Worm (Caenorhabditis elegans): ENCODE data around the gene nars-2.

nars-2 gene

ce11 chrIII:11465394-11465948 is 35.1 kb downstream of the nars-2 start:
- TF ChIP-seq gmeb-2 (tag; optimal IDR thresholded peaks at IDR 0.05) (no peak), ceh-2 (tag; optimal IDR thresholded peaks at IDR 0.05) (no peak), nfya-1 (tag; optimal IDR thresholded peaks at IDR 0.05) (no peak), dmd-4 (tag; optimal IDR thresholded peaks at IDR 0.05; ENCODE audit: borderline replicate concordance) (no peak), C38D4.7 (GFP tag; optimal IDR thresholded peaks at IDR 0.05) (no peak), Y22D7AL.16 (tag; optimal IDR thresholded peaks at IDR 0.05) (no peak), pag-3 (tag; optimal IDR thresholded peaks at IDR 0.05; ENCODE audit: borderline replicate concordance) (no peak), K02D7.2 (tag; optimal IDR thresholded peaks at IDR 0.05) (no peak), ref-2 (tag; optimal IDR thresholded peaks at IDR 0.05) (peak; percentile 27), tbx-7 (tag; optimal IDR thresholded peaks at IDR 0.05) (no peak), hlh-13 (GFP tag; optimal IDR thresholded peaks at IDR 0.05) (no peak), ceh-22 (tag; optimal IDR thresholded peaks at IDR 0.05) (no peak), elt-2 (tag; optimal IDR thresholded peaks at IDR 0.05) (peak; percentile 93)

DNA sequence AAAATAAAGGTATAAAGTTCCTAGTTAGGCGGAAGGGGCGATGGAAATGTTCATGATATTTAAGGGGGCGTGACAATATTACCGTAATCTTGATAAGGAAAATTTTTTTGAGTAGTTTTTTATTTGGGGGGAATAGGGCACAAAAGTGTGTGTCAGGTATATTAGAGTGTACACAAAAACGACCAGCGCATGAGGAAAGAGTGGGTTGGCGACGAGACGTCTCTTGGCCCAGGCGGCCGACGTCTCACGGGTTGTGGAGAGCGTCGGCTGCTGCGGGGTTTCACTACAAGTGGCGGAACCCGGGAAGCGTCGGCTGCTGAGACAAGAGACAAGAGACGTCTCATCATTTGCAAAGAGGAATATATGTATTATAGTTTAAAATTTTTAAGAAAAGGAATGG is 36.8 kb downstream of the nars-2 start:
- TF ChIP-seq ref-2 (tag; optimal IDR thresholded peaks at IDR 0.05), result peak; percentile 52
- peak; percentile 6 for TF ChIP-seq elt-2 (tag; optimal IDR thresholded peaks at IDR 0.05)
- no peak for TF ChIP-seq sox-2 (GFP tag; IDR thresholded peaks at IDR 0.05)
- no peak for TF ChIP-seq odd-2 (tag; optimal IDR thresholded peaks at IDR 0.05)

- TF ChIP-seq pha-2 (tag; optimal IDR thresholded peaks at IDR 0.05), result no peak
- TF ChIP-seq ets-4 (tag; optimal IDR thresholded peaks at IDR 0.05), result no peak
- TF ChIP-seq nhr-11 (tag; optimal IDR thresholded peaks at IDR 0.05), result no peak
- no peak for TF ChIP-seq pax-1 (tag; optimal IDR thresholded peaks at IDR 0.05)
- no peak for TF ChIP-seq ztf-16 (tag; optimal IDR thresholded peaks at IDR 0.05)
- no peak for TF ChIP-seq ama-1 (optimal IDR thresholded peaks at IDR 0.05)
- no peak for TF ChIP-seq unc-55 (GFP tag; optimal IDR thresholded peaks at IDR 0.05)
- TF ChIP-seq fax-1 (tag; optimal IDR thresholded peaks at IDR 0.05), result no peak
- no peak for TF ChIP-seq ceh-6 (GFP tag; optimal IDR thresholded peaks at IDR 0.05)
- no peak for TF ChIP-seq C08G9.2 (tag; optimal IDR thresholded peaks at IDR 0.05)
- no peak for TF ChIP-seq sox-4 (tag; optimal IDR thresholded peaks at IDR 0.05)
- no peak for TF ChIP-seq ceh-2 (tag; optimal IDR thresholded peaks at IDR 0.05)
- no peak for TF ChIP-seq ceh-30 (tag; optimal IDR thresholded peaks at IDR 0.05)
- TF ChIP-seq ahr-1 (tag; optimal IDR thresholded peaks at IDR 0.05), result no peak
- TF ChIP-seq rnt-1 (tag; optimal IDR thresholded peaks at IDR 0.05), result no peak
- no peak for TF ChIP-seq syd-9 (tag; optimal IDR thresholded peaks at IDR 0.05)
These were observed 38.2 kb downstream of the nars-2 start for ce11 chrIII:11462332-11462731.

- peak; percentile 58 for TF ChIP-seq hlh-30 (tag; optimal IDR thresholded peaks at IDR 0.05; ENCODE audit: insufficient read depth)
- TF ChIP-seq tbx-2 (tag; optimal IDR thresholded peaks at IDR 0.05), result no peak
- TF ChIP-seq sdc-2 (tag; optimal IDR thresholded peaks at IDR 0.05), result no peak
These were observed 40.7 kb downstream of the nars-2 start for ce11 chrIII:11459802-11460201.

DNA sequence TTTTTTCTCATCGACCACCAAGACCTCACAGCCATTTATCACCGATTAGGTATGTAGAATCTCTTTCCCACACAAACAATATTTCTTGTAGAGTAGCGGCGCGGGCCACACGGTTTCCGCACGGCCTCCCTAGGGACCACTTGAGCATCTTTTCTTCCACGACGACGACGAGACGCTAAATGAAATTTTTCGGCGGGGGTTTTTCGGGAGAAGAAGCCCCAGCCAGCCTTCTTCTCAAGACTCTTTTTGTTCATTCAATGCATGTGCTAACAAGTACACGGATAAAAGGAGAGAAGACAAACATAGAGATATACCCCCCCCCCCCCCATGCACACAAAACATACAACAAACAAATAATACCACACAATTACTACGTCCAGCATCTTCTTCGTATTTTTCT is 41.5 kb downstream of the nars-2 start:
- TF ChIP-seq ceh-31 (tag; optimal IDR thresholded peaks at IDR 0.05), result peak; percentile 18
- peak; percentile 49 for TF ChIP-seq unc-42 (tag; optimal IDR thresholded peaks at IDR 0.05)
- TF ChIP-seq unc-3 (GFP tag; conservative IDR thresholded peaks at IDR 0.05), result peak; percentile 35
- TF ChIP-seq unc-3 (tag; optimal IDR thresholded peaks at IDR 0.05), result peak; percentile 35
- TF ChIP-seq eyg-1 (tag; optimal IDR thresholded peaks at IDR 0.05), result no peak
- TF ChIP-seq nhr-232 (tag; optimal IDR thresholded peaks at IDR 0.05), result no peak
- TF ChIP-seq sox-4 (tag; optimal IDR thresholded peaks at IDR 0.05), result no peak
- no peak for TF ChIP-seq C08G9.2 (tag; optimal IDR thresholded peaks at IDR 0.05)
- no peak for TF ChIP-seq lim-6 (tag; optimal IDR thresholded peaks at IDR 0.05)
- TF ChIP-seq C38D4.7 (GFP tag; optimal IDR thresholded peaks at IDR 0.05), result no peak
- TF ChIP-seq ceh-14 (tag; optimal IDR thresholded peaks at IDR 0.05), result peak; percentile 9
- no peak for TF ChIP-seq K09A11.1 (tag; optimal IDR thresholded peaks at IDR 0.05; ENCODE audit: insufficient read depth)
- no peak for TF ChIP-seq ztf-16 (tag; optimal IDR thresholded peaks at IDR 0.05)
- TF ChIP-seq pat-9 (tag; optimal IDR thresholded peaks at IDR 0.05), result no peak
- TF ChIP-seq che-1 (tag; optimal IDR thresholded peaks at IDR 0.05), result no peak
- TF ChIP-seq nhr-11 (tag; optimal IDR thresholded peaks at IDR 0.05), result no peak
- no peak for TF ChIP-seq dmd-4 (tag; optimal IDR thresholded peaks at IDR 0.05; ENCODE audit: borderline replicate concordance)
